Worm (Caenorhabditis elegans) whole organism, L2 larva: ENCODE data around the gene sna-3.

ENCODE experiments used
- F13H6.1 ChIP-seq: sonication (generic microtip); optimal IDR thresholded peaks from 2 replicates; lab custom pipeline; 2016; ENCODE audit warnings: missing genetic modification characterization, missing compliant biosample characterization
- alr-1 ChIP-seq: fragments of 150-350 bp; optimal IDR thresholded peaks from 2 replicates; lab custom pipeline; 2014; ENCODE audit warnings: missing biosample characterization, missing genetic modification characterization
- crh-2 ChIP-seq: sonication (generic microtip); optimal IDR thresholded peaks from 2 replicates; lab custom pipeline; 2017; ENCODE audit warnings: missing biosample characterization, missing genetic modification characterization
- egl-27 ChIP-seq: sonication (generic microtip); optimal IDR thresholded peaks from 3 replicates; lab custom pipeline; 2017; ENCODE audit warnings: missing biosample characterization, missing genetic modification reagents, missing genetic modification characterization
- lin-39 ChIP-seq: fragments of 150-350 bp; optimal IDR thresholded peaks from 2 replicates; lab custom pipeline; 2014; ENCODE audit warnings: missing biosample characterization, missing genetic modification reagents, missing genetic modification characterization
- lsy-2 ChIP-seq, 2 experiments: fragments of 150-350 bp in 1 of 2; sonication (generic microtip) in 1 of 2; optimal IDR thresholded peaks; 2 replicates each; lab custom pipeline; 2014 to 2017; ENCODE audit warnings: missing biosample characterization in 2 of 2, missing genetic modification characterization in 2 of 2
- nhr-12 ChIP-seq: fragments of 150-350 bp; optimal IDR thresholded peaks from 2 replicates; lab custom pipeline; 2014; ENCODE audit warnings: missing biosample characterization, missing genetic modification characterization
- nhr-237 ChIP-seq: fragments of 150-350 bp; optimal IDR thresholded peaks from 2 replicates; lab custom pipeline; 2014; ENCODE audit warnings: missing biosample characterization, missing genetic modification characterization
- skn-1 ChIP-seq: sonication (generic microtip); optimal IDR thresholded peaks from 2 replicates; lab custom pipeline; 2017; ENCODE audit warnings: missing biosample characterization, missing genetic modification characterization
- ztf-11 ChIP-seq: sonication (generic microtip); optimal IDR thresholded peaks from 2 replicates; lab custom pipeline; 2017; ENCODE audit warnings: missing biosample characterization, missing genetic modification characterization

ce11 chrIII:6165240-6165639 lies 40.8 kb downstream of the sna-3 start:
- no peak for TF ChIP-seq egl-27
- TF ChIP-seq lin-39 = no peak
- TF ChIP-seq skn-1 (tag; lab: Kevin White, UChicago) = no peak
- no peak for TF ChIP-seq alr-1
- TF ChIP-seq nhr-237 (tag; lab: Kevin White, UChicago) = no peak
- TF ChIP-seq F13H6.1 (tag; lab: Kevin White, UChicago) = no peak
- TF ChIP-seq lsy-2 (tag; optimal IDR thresholded peaks at IDR 0.05; lab: Kevin White, UChicago) = no peak
- TF ChIP-seq crh-2 (tag; lab: Kevin White, UChicago) = no peak
- TF ChIP-seq ztf-11 (tag; lab: Kevin White, UChicago) = no peak
- no peak for TF ChIP-seq nhr-12
